Fruit fly (Drosophila melanogaster): ENCODE results near the gene CG16989.
A peak's percentile ranks its signal among the peaks of the same experiment; 100 is the strongest.

CG16989 gene

DNA sequence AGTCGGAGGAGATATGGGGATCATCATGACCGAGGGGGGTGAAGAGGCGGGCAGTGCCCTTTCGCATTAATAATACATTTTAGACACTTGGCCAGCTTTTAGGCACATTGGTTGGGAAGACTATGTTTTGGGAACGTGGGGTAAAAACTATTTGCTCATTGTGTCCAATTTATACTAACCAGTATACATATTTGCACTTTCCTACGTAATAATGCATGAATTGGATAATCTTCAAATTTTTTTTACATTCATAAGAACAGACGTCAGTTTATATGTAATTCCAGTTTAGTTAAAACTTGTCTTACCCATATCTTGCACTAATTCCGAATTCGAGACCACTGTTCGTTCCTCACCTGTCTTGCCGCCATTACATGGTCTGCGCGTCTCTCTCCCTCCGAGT is 13.6 kb upstream of the CG16989 start (continued):
- TF ChIP-seq CG11504 (tag; optimal IDR thresholded peaks at IDR 0.05) (no peak), CG10267 (tag; optimal IDR thresholded peaks at IDR 0.05) (no peak), abd-A (tag; optimal IDR thresholded peaks at IDR 0.05) (no peak), CG14860 (GFP tag; IDR thresholded peaks at IDR 0.05; ENCODE audit: partially characterized antibody) (no peak), CG2120 (GFP tag; optimal IDR thresholded peaks at IDR 0.05) (no peak), D (optimal IDR thresholded peaks at IDR 0.05) (no peak), D (GFP tag; optimal IDR thresholded peaks at IDR 0.05) (no peak), esg (GFP tag; conservative IDR thresholded peaks at IDR 0.05) (no peak), ci (GFP tag; IDR thresholded peaks at IDR 0.05) (no peak), CG17361 (GFP tag; IDR thresholded peaks at IDR 0.05) (0 out of 3 replicates have a peak, but pooled peaks have one; percentile 24), ftz-f1 (GFP tag; optimal IDR thresholded peaks at IDR 0.05) (no peak), CG12219 (GFP tag; optimal IDR thresholded peaks at IDR 0.05) (peak; percentile 6), CG16813 (GFP tag; IDR thresholded peaks at IDR 0.05; ENCODE audit: partially characterized antibody) (no peak), Rx (GFP tag; IDR thresholded peaks at IDR 0.05) (no peak), dysf (GFP tag; IDR thresholded peaks at IDR 0.05) (peak; percentile 23; the same call in 1 of the 3 replicates), fu2 (GFP tag; optimal IDR thresholded peaks at IDR 0.05) (no peak), CG17385 (GFP tag; optimal IDR thresholded peaks at IDR 0.05) (peak; percentile 14), Awh (GFP tag; IDR thresholded peaks at IDR 0.05) (no peak), schlank (tag; optimal IDR thresholded peaks at IDR 0.05) (no peak), gce (GFP tag; IDR thresholded peaks at IDR 0.05) (no peak), caup (GFP tag; optimal IDR thresholded peaks at IDR 0.05; ENCODE audit: severe bottlenecking) (no peak), Adf1 (GFP tag; IDR thresholded peaks at IDR 0.05) (no peak), al (GFP tag; IDR thresholded peaks at IDR 0.05) (no peak), stc (GFP tag; IDR thresholded peaks at IDR 0.05) (no peak), CG14667 (GFP tag; IDR thresholded peaks at IDR 0.05) (no peak), Lpt (GFP tag; optimal IDR thresholded peaks at IDR 0.05) (no peak), CG2678 (tag; optimal IDR thresholded peaks at IDR 0.05) (peak; percentile 53), CG15479 (GFP tag; optimal IDR thresholded peaks at IDR 0.05) (no peak), CG7745 (tag; optimal IDR thresholded peaks at IDR 0.05) (no peak), nom (GFP tag; optimal IDR thresholded peaks at IDR 0.05) (peak; percentile 14), bigmax (GFP tag; optimal IDR thresholded peaks at IDR 0.05) (no peak), ham (GFP tag; IDR thresholded peaks at IDR 0.05) (no peak), Oli (tag; optimal IDR thresholded peaks at IDR 0.05) (peak; percentile 48), CG9215 (GFP tag; IDR thresholded peaks at IDR 0.05) (no peak), TFAM (GFP tag; optimal IDR thresholded peaks at IDR 0.05) (no peak), CG8359 (GFP tag; optimal IDR thresholded peaks at IDR 0.05; ENCODE audit: borderline replicate concordance) (no peak), peb (GFP tag; IDR thresholded peaks at IDR 0.05) (no peak), unc-4 (GFP tag; IDR thresholded peaks at IDR 0.05; ENCODE audit: partially characterized antibody) (no peak), CG12744 (GFP tag; optimal IDR thresholded peaks at IDR 0.05) (no peak), Blimp-1 (GFP tag; optimal IDR thresholded peaks at IDR 0.05) (peak; percentile 28), wor (GFP tag; IDR thresholded peaks at IDR 0.05) (no peak), CG9609 (GFP tag; optimal IDR thresholded peaks at IDR 0.05) (no peak), CG4424 (GFP tag; optimal IDR thresholded peaks at IDR 0.05) (peak; percentile 18), CG17802 (tag; optimal IDR thresholded peaks at IDR 0.05) (no peak), C15 (GFP tag; IDR thresholded peaks at IDR 0.05) (no peak), CG1832 (GFP tag; optimal IDR thresholded peaks at IDR 0.05) (no peak), Fer2 (tag; optimal IDR thresholded peaks at IDR 0.05) (no peak), CG3065 (GFP tag; optimal IDR thresholded peaks at IDR 0.05) (no peak), Sox100B (GFP tag; optimal IDR thresholded peaks at IDR 0.05) (no peak), onecut (GFP tag; IDR thresholded peaks at IDR 0.05) (no peak), CG7556 (GFP tag; optimal IDR thresholded peaks at IDR 0.05) (peak; percentile 23), scrt (GFP tag; optimal IDR thresholded peaks at IDR 0.05) (no peak)
